Worm (Caenorhabditis elegans): ENCODE measurements around the gene C12D5.5.

C12D5.5 gene

ce11 chrV:7637801-7638200 lies 30.2 kb upstream of the C12D5.5 start, which contains the start of gene clec-45:
clec-45 (plus strand) TSS chrV:7638101.
- TF ChIP-seq unc-62 (GFP tag; optimal IDR thresholded peaks at IDR 0.05): no peak
- TF ChIP-seq Y53G8AR.9 (GFP tag; conservative IDR thresholded peaks at IDR 0.05): no peak
- no peak for TF ChIP-seq tbx-9 (tag; optimal IDR thresholded peaks at IDR 0.05; ENCODE audit: borderline replicate concordance)
- no peak for TF ChIP-seq pbrm-1 (GFP tag; IDR thresholded peaks at IDR 0.05)
- TF ChIP-seq let-607 (tag; optimal IDR thresholded peaks at IDR 0.05): no peak
- TF ChIP-seq ceh-91 (GFP tag; IDR thresholded peaks at IDR 0.05): no peak
- no peak for TF ChIP-seq nhr-179 (tag; optimal IDR thresholded peaks at IDR 0.05)
- no peak for TF ChIP-seq efl-1 (GFP tag; optimal IDR thresholded peaks at IDR 0.05)

- TF ChIP-seq let-607 (tag; optimal IDR thresholded peaks at IDR 0.05): no peak
- TF ChIP-seq T26A5.8 (tag; optimal IDR thresholded peaks at IDR 0.05): no peak
- TF ChIP-seq atf-7 (tag; optimal IDR thresholded peaks at IDR 0.05): no peak
- TF ChIP-seq dpff-1 (tag; optimal IDR thresholded peaks at IDR 0.05): no peak
- TF ChIP-seq F57C9.4 (tag; optimal IDR thresholded peaks at IDR 0.05): no peak
- TF ChIP-seq ceh-27 (GFP tag; optimal IDR thresholded peaks at IDR 0.05): no peak
- TF ChIP-seq Y67H2A.10 (GFP tag; conservative IDR thresholded peaks at IDR 0.05): no peak
- TF ChIP-seq ztf-6 (GFP tag; IDR thresholded peaks at IDR 0.05): no peak
- no peak for TF ChIP-seq nhr-179 (tag; optimal IDR thresholded peaks at IDR 0.05)
- no peak for TF ChIP-seq mel-28 (tag; optimal IDR thresholded peaks at IDR 0.05; ENCODE audit: borderline replicate concordance)
- no peak for TF ChIP-seq cebp-2 (GFP tag; IDR thresholded peaks at IDR 0.05)
- TF ChIP-seq hlh-26 (GFP tag; conservative IDR thresholded peaks at IDR 0.05): no peak
- TF ChIP-seq ceh-40 (GFP tag; IDR thresholded peaks at IDR 0.05): no peak
- no peak for TF ChIP-seq T07F8.4 (tag; optimal IDR thresholded peaks at IDR 0.05)
- no peak for TF ChIP-seq cebp-1 (GFP tag; IDR thresholded peaks at IDR 0.05)
- no peak for TF ChIP-seq cebp-1 (tag; optimal IDR thresholded peaks at IDR 0.05)
- TF ChIP-seq F57A8.1 (GFP tag; optimal IDR thresholded peaks at IDR 0.05): no peak
- TF ChIP-seq ceh-58 (GFP tag; IDR thresholded peaks at IDR 0.05): no peak
- no peak for TF ChIP-seq F23B12.7 (tag; optimal IDR thresholded peaks at IDR 0.05; ENCODE audit: insufficient read depth)
- TF ChIP-seq nfya-2 (GFP tag; IDR thresholded peaks at IDR 0.05): no peak
These were observed 28.7 kb upstream of the C12D5.5 start for ce11 chrV:7639356-7639755.

DNA sequence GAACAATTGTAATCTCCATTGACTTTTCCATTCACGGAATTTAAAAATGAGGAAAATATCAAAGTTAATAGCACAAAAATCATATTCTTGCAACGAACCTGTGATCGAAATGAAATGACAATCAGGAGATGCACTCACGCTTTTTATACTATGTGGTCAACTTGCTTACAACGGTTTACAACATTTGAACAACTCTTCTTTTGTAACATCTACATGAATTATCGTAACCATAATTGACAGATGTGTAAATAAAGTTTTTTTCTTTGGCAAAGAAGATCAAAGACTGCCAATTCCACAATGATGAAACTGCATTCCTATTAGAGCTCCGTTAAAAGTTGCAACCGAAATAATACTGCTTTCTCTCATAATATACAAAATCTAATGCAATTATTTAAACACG lies 28.3 kb upstream of the C12D5.5 start, which contains the start of gene F07C4.10:
TSS of gene F07C4.10 (minus strand) at position 101 of the 400 bp plus-strand sequence.
- TF ChIP-seq let-526 (GFP tag; IDR thresholded peaks at IDR 0.05): no peak
- TF ChIP-seq F57A8.1 (GFP tag; optimal IDR thresholded peaks at IDR 0.05): no peak
- TF ChIP-seq F22D6.2 (tag; optimal IDR thresholded peaks at IDR 0.05): no peak
- TF ChIP-seq K11D2.4 (GFP tag; IDR thresholded peaks at IDR 0.05): no peak
- TF ChIP-seq attf-3 (GFP tag; conservative IDR thresholded peaks at IDR 0.05): no peak
- no peak for TF ChIP-seq C17E4.6 (GFP tag; IDR thresholded peaks at IDR 0.05)
- no peak for TF ChIP-seq madf-6 (GFP tag; IDR thresholded peaks at IDR 0.05)
- TF ChIP-seq Y67H2A.10 (GFP tag; conservative IDR thresholded peaks at IDR 0.05): no peak
- no peak for TF ChIP-seq mcd-1 (GFP tag; IDR thresholded peaks at IDR 0.05)
- no peak for TF ChIP-seq B0035.1 (tag; optimal IDR thresholded peaks at IDR 0.05)
- no peak for TF ChIP-seq nfya-2 (GFP tag; IDR thresholded peaks at IDR 0.05)
- no peak for TF ChIP-seq lsy-27 (tag; optimal IDR thresholded peaks at IDR 0.05; ENCODE audit: borderline replicate concordance, insufficient read depth)
- no peak for TF ChIP-seq ceh-100 (GFP tag; IDR thresholded peaks at IDR 0.05)
- no peak for TF ChIP-seq ztf-3 (GFP tag; optimal IDR thresholded peaks at IDR 0.05)
- no peak for TF ChIP-seq bed-1 (GFP tag; IDR thresholded peaks at IDR 0.05)
- no peak for TF ChIP-seq Y53G8AR.9 (GFP tag; conservative IDR thresholded peaks at IDR 0.05)
- TF ChIP-seq pbrm-1 (GFP tag; IDR thresholded peaks at IDR 0.05): no peak
- TF ChIP-seq unc-62 (GFP tag; optimal IDR thresholded peaks at IDR 0.05): no peak
- no peak for TF ChIP-seq ets-4 (GFP tag; optimal IDR thresholded peaks at IDR 0.05)
- no peak for TF ChIP-seq hsf-1 (GFP tag; IDR thresholded peaks at IDR 0.05)
